Fruit fly (Drosophila melanogaster) whole organism, embryonic: ENCODE data around the gene c12.2.
A peak's percentile ranks its signal among the peaks of the same experiment; 100 is the strongest.

Experiments used
- Blimp-1 ChIP-seq: fragments of 200-800 bp; sonication (Bioruptor generic); optimal IDR thresholded peaks from 3 replicates; lab custom pipeline; 2018; ENCODE audit warnings: missing biosample characterization, missing genetic modification characterization, mild to moderate bottlenecking, moderate library complexity, missing genetic modification reagents
- CG11695 ChIP-seq: fragments of 200-800 bp; sonication (Bioruptor generic); IDR thresholded peaks from 3 replicates; pipeline ENCODE4 v1.3.6; 2022; ENCODE audit warnings: missing biosample characterization, missing genetic modification characterization
- CG17568 ChIP-seq: fragments of 200-800 bp; sonication (Bioruptor generic); optimal IDR thresholded peaks from 2 replicates; lab custom pipeline; 2018; ENCODE audit warnings: missing biosample characterization, mild to moderate bottlenecking, missing genetic modification characterization, moderate library complexity
- CG18262 ChIP-seq: fragments of 200-800 bp; optimal IDR thresholded peaks from 3 replicates; lab custom pipeline; 2019; ENCODE audit warnings: missing biosample characterization, mild to moderate bottlenecking, missing genetic modification characterization, moderate library complexity
- CG18476 ChIP-seq: fragments of 200-800 bp; sonication (Bioruptor generic); optimal IDR thresholded peaks from 2 replicates; lab custom pipeline; 2016; ENCODE audit warnings: missing biosample characterization, mild to moderate bottlenecking, missing genetic modification characterization
- CG2120 ChIP-seq: fragments of 200-800 bp; sonication (Bioruptor generic); optimal IDR thresholded peaks from 3 replicates; lab custom pipeline; 2016; ENCODE audit warnings: missing biosample characterization, missing genetic modification characterization
- CG2712 ChIP-seq: fragments of 200-800 bp; optimal IDR thresholded peaks from 3 replicates; lab custom pipeline; 2019; ENCODE audit warnings: missing biosample characterization, mild to moderate bottlenecking, missing genetic modification characterization, moderate library complexity
- CG30020 ChIP-seq: fragments of 200-800 bp; optimal IDR thresholded peaks from 2 replicates; lab custom pipeline; 2019; ENCODE audit warnings: missing biosample characterization, mild to moderate bottlenecking, missing genetic modification characterization, moderate library complexity
- CG31224 ChIP-seq: fragments of 200-800 bp; sonication (Bioruptor generic); IDR thresholded peaks from 2 replicates; pipeline ENCODE4 v1.3.6; 2022; ENCODE audit warnings: missing biosample characterization, missing genetic modification characterization
- CG31441 ChIP-seq: fragments of 200-800 bp; sonication (Bioruptor generic); IDR thresholded peaks from 2 replicates; pipeline ENCODE4 v1.3.6; 2022; ENCODE audit warnings: missing biosample characterization, missing genetic modification characterization
- CG3281 ChIP-seq: fragments of 200-800 bp; sonication (Bioruptor generic); optimal IDR thresholded peaks from 3 replicates; lab custom pipeline; 2017; ENCODE audit warnings: missing biosample characterization, mild to moderate bottlenecking, missing genetic modification characterization
- CG3407 ChIP-seq: fragments of 200-800 bp; sonication (Bioruptor generic); optimal IDR thresholded peaks from 2 replicates; lab custom pipeline; 2018; ENCODE audit warnings: missing biosample characterization, mild to moderate bottlenecking, missing genetic modification characterization
- CG3726 ChIP-seq: fragments of 200-800 bp; sonication (Bioruptor generic); IDR thresholded peaks from 3 replicates; pipeline ENCODE4, ENCODE4 v1.3.6; 2022; ENCODE audit warnings: missing biosample characterization, missing genetic modification characterization
- CG42726 ChIP-seq: fragments of 200-800 bp; sonication (Bioruptor generic); IDR thresholded peaks from 2 replicates; pipeline ENCODE4 v1.3.6; 2022; ENCODE audit warnings: missing biosample characterization, missing genetic modification characterization; ENCODE audit not compliant: partially characterized antibody
- CG4820 ChIP-seq: fragments of 200-800 bp; sonication (Bioruptor generic); optimal IDR thresholded peaks from 3 replicates; lab custom pipeline; 2016; ENCODE audit warnings: missing biosample characterization, missing genetic modification characterization
- CG7928 ChIP-seq: fragments of 200-800 bp; sonication (Bioruptor generic); optimal IDR thresholded peaks from 2 replicates; lab custom pipeline; 2017; ENCODE audit warnings: missing biosample characterization, mild to moderate bottlenecking, missing genetic modification characterization
- CG8924 ChIP-seq: fragments of 200-800 bp; optimal IDR thresholded peaks from 3 replicates; lab custom pipeline; 2019; ENCODE audit warnings: missing biosample characterization, mild to moderate bottlenecking, missing genetic modification characterization, moderate library complexity
- Dbx ChIP-seq: fragments of 200-800 bp; sonication (Bioruptor generic); IDR thresholded peaks from 3 replicates; pipeline ENCODE4 v1.3.6; 2022; ENCODE audit warnings: missing biosample characterization, missing genetic modification characterization
- Dek ChIP-seq: fragments of 200-800 bp; sonication (Bioruptor generic); optimal IDR thresholded peaks from 3 replicates; lab custom pipeline; 2019; ENCODE audit warnings: missing biosample characterization, mild to moderate bottlenecking, missing genetic modification characterization, moderate library complexity
- Eip74EF ChIP-seq, 2 experiments: fragments of 200-800 bp in 1 of 2; fragments of >200 bp in 1 of 2; sonication (Bioruptor generic) in 1 of 2; optimal IDR thresholded peaks; 2 replicates each; lab custom pipeline; 2017 to 2019; ENCODE audit warnings: missing biosample characterization in 2 of 2, missing genetic modification characterization in 2 of 2, mild to moderate bottlenecking in 1 of 2, moderate library complexity in 1 of 2
- HmgD ChIP-seq: fragments of 200-800 bp; sonication (Bioruptor generic); optimal IDR thresholded peaks from 3 replicates; lab custom pipeline; 2016; ENCODE audit warnings: missing biosample characterization, missing genetic modification characterization
- Nf-YB ChIP-seq: fragments of 200-800 bp; sonication (Bioruptor generic); optimal IDR thresholded peaks from 3 replicates; lab custom pipeline; 2019; ENCODE audit warnings: missing biosample characterization, mild to moderate bottlenecking, missing genetic modification characterization, moderate library complexity
- PHDP ChIP-seq: fragments of 200-800 bp; sonication (Bioruptor generic); optimal IDR thresholded peaks from 3 replicates; lab custom pipeline; 2018; ENCODE audit warnings: missing biosample characterization, mild to moderate bottlenecking, missing genetic modification characterization, moderate library complexity
- Sry-δ ChIP-seq: fragments of 200-800 bp; sonication (Bioruptor generic); optimal IDR thresholded peaks from 2 replicates; lab custom pipeline; 2016; ENCODE audit warnings: missing biosample characterization, missing genetic modification characterization
- Vsx1 ChIP-seq: fragments of 200-800 bp; sonication (Bioruptor generic); optimal IDR thresholded peaks from 2 replicates; lab custom pipeline; 2017; ENCODE audit warnings: missing biosample characterization, mild to moderate bottlenecking, missing genetic modification characterization, missing genetic modification reagents
- al ChIP-seq: fragments of 200-800 bp; sonication (Bioruptor generic); IDR thresholded peaks from 2 replicates; pipeline ENCODE4 v1.3.6; 2022; ENCODE audit warnings: missing biosample characterization, missing genetic modification characterization
- bowl ChIP-seq: fragments of 200-800 bp; sonication (Bioruptor generic); IDR thresholded peaks from 2 replicates; pipeline ENCODE4 v1.3.6; 2022; ENCODE audit warnings: missing biosample characterization, missing genetic modification characterization
- chm ChIP-seq: fragments of 200-800 bp; sonication (Bioruptor generic); IDR thresholded peaks from 2 replicates; pipeline ENCODE4 v1.3.6; 2022; ENCODE audit warnings: missing biosample characterization, missing genetic modification characterization
- crol ChIP-seq: fragments of 200-800 bp; sonication (Bioruptor generic); IDR thresholded peaks from 2 replicates; pipeline ENCODE4 v1.3.6; 2022; ENCODE audit warnings: missing biosample characterization, missing genetic modification characterization
- dati ChIP-seq: fragments of 200-800 bp; sonication (Bioruptor generic); IDR thresholded peaks from 2 replicates; pipeline ENCODE4 v1.3.6; 2022; ENCODE audit warnings: missing biosample characterization, missing genetic modification characterization
- dpn ChIP-seq, 2 experiments: fragments of 200-800 bp; sonication (Bioruptor generic); optimal IDR thresholded peaks; 3 replicates each; lab custom pipeline; 2016; ENCODE audit warnings: missing biosample characterization in 2 of 2, missing genetic modification characterization in 2 of 2
- gem ChIP-seq: fragments of 200-800 bp; sonication (Bioruptor generic); optimal IDR thresholded peaks from 2 replicates; lab custom pipeline; 2019; ENCODE audit warnings: missing biosample characterization, mild to moderate bottlenecking, missing genetic modification characterization, moderate library complexity
- gt ChIP-seq: fragments of 200-800 bp; sonication (Bioruptor generic); IDR thresholded peaks from 2 replicates; pipeline ENCODE4 v1.3.6; 2022; ENCODE audit warnings: missing biosample characterization, missing genetic modification characterization
- h ChIP-seq: fragments of >200 bp; optimal IDR thresholded peaks from 2 replicates; lab custom pipeline; 2017
- insv ChIP-seq, 2 experiments: fragments of 200-800 bp; sonication (Bioruptor generic); optimal IDR thresholded peaks; 3 replicates each; lab custom pipeline; 2016 to 2018; ENCODE audit warnings: missing biosample characterization in 2 of 2, missing genetic modification characterization in 2 of 2
- inv ChIP-seq: fragments of 200-800 bp; sonication (Bioruptor generic); IDR thresholded peaks from 2 replicates; pipeline ENCODE4 v1.3.6; 2022; ENCODE audit warnings: missing biosample characterization, missing genetic modification characterization; ENCODE audit not compliant: partially characterized antibody
- knrl ChIP-seq: fragments of 200-800 bp; sonication (Bioruptor generic); IDR thresholded peaks from 3 replicates; pipeline ENCODE4 v1.3.6; 2022; ENCODE audit warnings: missing biosample characterization, missing genetic modification characterization; ENCODE audit not compliant: partially characterized antibody
- lab ChIP-seq: fragments of 200-800 bp; sonication (Bioruptor generic); optimal IDR thresholded peaks from 3 replicates; lab custom pipeline; 2017; ENCODE audit warnings: missing biosample characterization, missing genetic modification characterization, mild to moderate bottlenecking, moderate library complexity, missing genetic modification reagents
- luna ChIP-seq: fragments of 200-800 bp; sonication (Bioruptor generic); optimal IDR thresholded peaks from 2 replicates; lab custom pipeline; 2016; ENCODE audit warnings: missing biosample characterization, missing genetic modification characterization
- p53 ChIP-seq: fragments of 200-800 bp; sonication (Bioruptor generic); optimal IDR thresholded peaks from 2 replicates; lab custom pipeline; 2016; ENCODE audit warnings: missing biosample characterization, missing genetic modification characterization
- peb ChIP-seq: fragments of 200-800 bp; sonication (Bioruptor generic); IDR thresholded peaks from 2 replicates; pipeline ENCODE4 v1.3.6; 2022; ENCODE audit warnings: missing biosample characterization, missing genetic modification characterization
- pho ChIP-seq: fragments of 200-800 bp; sonication (Bioruptor generic); optimal IDR thresholded peaks from 2 replicates; lab custom pipeline; 2016; ENCODE audit warnings: missing biosample characterization, missing genetic modification characterization
- phol ChIP-seq: fragments of 200-800 bp; sonication (Bioruptor generic); optimal IDR thresholded peaks from 3 replicates; lab custom pipeline; 2018; ENCODE audit warnings: missing biosample characterization, mild to moderate bottlenecking, missing genetic modification characterization, moderate library complexity
- tgo ChIP-seq: fragments of 200-800 bp; sonication (Bioruptor generic); IDR thresholded peaks from 3 replicates; pipeline ENCODE4 v1.3.6; 2022; ENCODE audit warnings: missing biosample characterization, missing genetic modification characterization
- tio ChIP-seq: fragments of 200-800 bp; sonication (Bioruptor generic); optimal IDR thresholded peaks from 2 replicates; lab custom pipeline; 2017; ENCODE audit warnings: missing biosample characterization, missing genetic modification characterization, inconsistent platforms
- trem ChIP-seq: fragments of 200-800 bp; optimal IDR thresholded peaks from 3 replicates; lab custom pipeline; 2019; ENCODE audit warnings: missing biosample characterization, mild to moderate bottlenecking, missing genetic modification characterization, moderate library complexity
- tx ChIP-seq: fragments of 200-800 bp; sonication (Bioruptor generic); optimal IDR thresholded peaks from 2 replicates; lab custom pipeline; 2016; ENCODE audit warnings: missing biosample characterization, missing genetic modification characterization
- unpg ChIP-seq: fragments of 200-800 bp; sonication (Bioruptor generic); optimal IDR thresholded peaks from 3 replicates; lab custom pipeline; 2018; ENCODE audit warnings: missing biosample characterization, mild to moderate bottlenecking, missing genetic modification characterization, moderate library complexity
- yki ChIP-seq: fragments of >200 bp; optimal IDR thresholded peaks from 3 replicates; lab custom pipeline; 2018
- zen2 ChIP-seq: fragments of 200-800 bp; sonication (Bioruptor generic); IDR thresholded peaks from 3 replicates; pipeline ENCODE4 v1.3.6; 2022; ENCODE audit warnings: missing biosample characterization, missing genetic modification characterization; ENCODE audit not compliant: partially characterized antibody
- zf30C ChIP-seq: fragments of 200-800 bp; sonication (Bioruptor generic); optimal IDR thresholded peaks from 3 replicates; lab custom pipeline; 2018; ENCODE audit warnings: missing biosample characterization, mild to moderate bottlenecking, missing genetic modification characterization

The c12.2 gene

dm6 chrX:9349224-9349623 lies 30.1 kb downstream of the c12.2 start (continued):
- TF ChIP-seq CG42726 (GFP tag; lab: Robert Waterston, UW) (no peak), tx (peak; percentile 1), gem (tag; lab: Kevin White, UChicago) (peak; percentile 79), unpg (GFP tag; lab: Kevin White, UChicago) (peak; percentile 70), Vsx1 (GFP tag; lab: Kevin White, UChicago) (no peak), zen2 (GFP tag; lab: Robert Waterston, UW) (no peak), tio (GFP tag; lab: Kevin White, UChicago) (peak; percentile 32), dpn (GFP tag; optimal IDR thresholded peaks at IDR 0.05; lab: Kevin White, UChicago) (peak; percentile 52 to 57), zf30C (GFP tag; lab: Kevin White, UChicago) (no peak), CG31224 (no peak), CG17568 (GFP tag; lab: Kevin White, UChicago) (peak; percentile 16), crol (GFP tag; lab: Robert Waterston, UW) (no peak), h (no peak), peb (GFP tag; lab: Robert Waterston, UW) (no peak), CG2712 (tag; lab: Kevin White, UChicago) (peak; percentile 70), Nf-YB (GFP tag; lab: Kevin White, UChicago) (no peak), al (GFP tag; lab: Robert Waterston, UW) (no peak), CG3281 (peak; percentile 45), tgo (GFP tag; lab: Robert Waterston, UW) (peak; percentile 51), Blimp-1 (GFP tag; lab: Kevin White, UChicago) (peak; percentile 60), CG18476 (GFP tag; lab: Kevin White, UChicago) (peak; percentile 21), phol (tag; lab: Kevin White, UChicago) (peak; percentile 66), CG31441 (peak; percentile 64), PHDP (tag; lab: Kevin White, UChicago) (peak; percentile 62), CG7928 (no peak), CG3407 (GFP tag; lab: Kevin White, UChicago) (peak; percentile 27), pho (GFP tag; lab: Kevin White, UChicago) (no peak), CG8924 (peak; percentile 40), luna (no peak), Sry-δ (GFP tag; lab: Kevin White, UChicago) (no peak), dati (no peak), yki (lab: Kevin White, UChicago) (no peak), Eip74EF (GFP tag; optimal IDR thresholded peaks at IDR 0.05; lab: Kevin White, UChicago) (peak in 1 of 2 experiments; percentile 27), Dbx (GFP tag; lab: Robert Waterston, UW) (0 out of 3 replicates have a peak, but pooled peaks have one; percentile 26), insv (GFP tag; optimal IDR thresholded peaks at IDR 0.05; lab: Kevin White, UChicago) (no peak), HmgD (GFP tag; lab: Kevin White, UChicago) (no peak), bowl (GFP tag; lab: Robert Waterston, UW) (no peak), CG4820 (GFP tag; lab: Kevin White, UChicago) (peak; percentile 36), CG11695 (0 out of 3 replicates have a peak, but pooled peaks have one; percentile 56), chm (peak; percentile 50; the same call in 1 of the 2 replicates), lab (peak; percentile 63), CG18262 (tag; lab: Kevin White, UChicago) (peak; percentile 54), knrl (no peak), CG3726 (GFP tag; lab: Robert Waterston, UW) (no peak), CG2120 (GFP tag; lab: Kevin White, UChicago) (peak; percentile 36), gt (GFP tag; lab: Robert Waterston, UW) (no peak), CG30020 (no peak), p53 (no peak), inv (GFP tag; lab: Robert Waterston, UW) (no peak), trem (peak; percentile 33), Dek (tag; lab: Kevin White, UChicago) (no peak)
